Fruit fly (Drosophila melanogaster) whole organism, prepupa: ENCODE results near the gene pigeon.

Experiments used
- CG6276 ChIP-seq: fragments of 200-800 bp; sonication (Bioruptor generic); optimal IDR thresholded peaks from 2 replicates; lab custom pipeline; 2017; ENCODE audit warnings: missing biosample characterization, mild to moderate bottlenecking, missing genetic modification characterization
- Eip75B ChIP-seq: fragments of 200-800 bp; sonication (Bioruptor generic); optimal IDR thresholded peaks from 3 replicates; lab custom pipeline; 2016; ENCODE audit warnings: missing biosample characterization, missing genetic modification characterization
- Ets96B ChIP-seq: fragments of 200-800 bp; optimal IDR thresholded peaks from 2 replicates; lab custom pipeline; 2019; ENCODE audit warnings: missing biosample characterization, mild to moderate bottlenecking, missing genetic modification characterization, moderate library complexity
- Hr39 ChIP-seq: fragments of 200-800 bp; sonication (Bioruptor generic); optimal IDR thresholded peaks from 2 replicates; lab custom pipeline; 2016; ENCODE audit warnings: missing biosample characterization, missing genetic modification characterization
- Hr4 ChIP-seq: fragments of 200-800 bp; sonication (Bioruptor generic); optimal IDR thresholded peaks from 3 replicates; lab custom pipeline; 2016; ENCODE audit warnings: missing biosample characterization, missing genetic modification characterization
- Met ChIP-seq: fragments of 200-800 bp; sonication (Bioruptor generic); optimal IDR thresholded peaks from 3 replicates; lab custom pipeline; 2016; ENCODE audit warnings: missing biosample characterization, missing genetic modification characterization
- Sox102F ChIP-seq: fragments of 200-800 bp; sonication (Bioruptor generic); optimal IDR thresholded peaks from 2 replicates; lab custom pipeline; 2016; ENCODE audit warnings: missing biosample characterization, mild to moderate bottlenecking, missing genetic modification characterization
- eg ChIP-seq: fragments of 200-800 bp; sonication (Bioruptor generic); IDR thresholded peaks from 3 replicates; pipeline ENCODE4 v1.3.6; 2022; ENCODE audit warnings: missing biosample characterization, missing genetic modification characterization
- spab ChIP-seq: fragments of 200-800 bp; sonication (Bioruptor generic); optimal IDR thresholded peaks from 2 replicates; lab custom pipeline; 2017; ENCODE audit warnings: missing biosample characterization, mild to moderate bottlenecking, missing genetic modification characterization, missing genetic modification reagents

- TF ChIP-seq Ets96B (tag; lab: Kevin White, UChicago) (peak; percentile 88), Sox102F (GFP tag; lab: Kevin White, UChicago) (peak; percentile 90), spab (GFP tag; lab: Kevin White, UChicago) (peak; percentile 88), CG6276 (GFP tag; lab: Kevin White, UChicago) (peak; percentile 45), Eip75B (GFP tag; lab: Kevin White, UChicago) (peak; percentile 85), Hr4 (peak; percentile 51), eg (peak; percentile 77), Met (GFP tag; lab: Kevin White, UChicago) (peak; percentile 90), Hr39 (GFP tag; lab: Kevin White, UChicago) (peak; percentile 85)
Measured at dm6 chr2L:19196443-19197044, 10.7 kb downstream of the pigeon start.
